Fruit fly (Drosophila melanogaster) whole organism, larva: ENCODE data around the gene Eph.

Experiments
- noc ChIP-seq: fragments of 200-800 bp; sonication (Bioruptor generic); optimal IDR thresholded peaks from 3 replicates; lab custom pipeline; 2019; ENCODE audit warnings: missing biosample characterization, mild to moderate bottlenecking, missing genetic modification characterization, moderate library complexity

Gene Eph

dm6 chr4:610398-611319 is at the start of gene Eph:
TSS of gene Eph (plus strand) at chr4:610684.
- TF ChIP-seq noc, result no peak

DNA sequence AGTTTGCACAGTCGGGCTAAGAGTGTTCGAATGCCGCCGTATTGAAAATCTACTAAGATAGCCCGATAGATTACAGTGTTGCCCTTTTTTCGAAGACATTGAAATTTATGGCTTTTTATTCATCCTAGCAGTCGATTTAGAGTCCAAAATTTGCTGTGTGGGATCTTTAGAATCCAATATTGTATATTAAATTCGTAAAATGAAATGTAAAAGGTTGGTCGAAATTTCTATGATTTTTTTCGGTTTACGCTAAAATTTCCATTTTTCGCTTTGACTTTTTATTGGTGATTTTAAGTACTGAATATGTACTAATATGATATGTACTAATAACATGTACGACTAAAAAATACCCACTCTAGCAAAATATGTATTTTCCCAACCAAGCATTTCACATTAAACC is 43.2 kb upstream of the Eph start:
- no peak for TF ChIP-seq noc

DNA sequence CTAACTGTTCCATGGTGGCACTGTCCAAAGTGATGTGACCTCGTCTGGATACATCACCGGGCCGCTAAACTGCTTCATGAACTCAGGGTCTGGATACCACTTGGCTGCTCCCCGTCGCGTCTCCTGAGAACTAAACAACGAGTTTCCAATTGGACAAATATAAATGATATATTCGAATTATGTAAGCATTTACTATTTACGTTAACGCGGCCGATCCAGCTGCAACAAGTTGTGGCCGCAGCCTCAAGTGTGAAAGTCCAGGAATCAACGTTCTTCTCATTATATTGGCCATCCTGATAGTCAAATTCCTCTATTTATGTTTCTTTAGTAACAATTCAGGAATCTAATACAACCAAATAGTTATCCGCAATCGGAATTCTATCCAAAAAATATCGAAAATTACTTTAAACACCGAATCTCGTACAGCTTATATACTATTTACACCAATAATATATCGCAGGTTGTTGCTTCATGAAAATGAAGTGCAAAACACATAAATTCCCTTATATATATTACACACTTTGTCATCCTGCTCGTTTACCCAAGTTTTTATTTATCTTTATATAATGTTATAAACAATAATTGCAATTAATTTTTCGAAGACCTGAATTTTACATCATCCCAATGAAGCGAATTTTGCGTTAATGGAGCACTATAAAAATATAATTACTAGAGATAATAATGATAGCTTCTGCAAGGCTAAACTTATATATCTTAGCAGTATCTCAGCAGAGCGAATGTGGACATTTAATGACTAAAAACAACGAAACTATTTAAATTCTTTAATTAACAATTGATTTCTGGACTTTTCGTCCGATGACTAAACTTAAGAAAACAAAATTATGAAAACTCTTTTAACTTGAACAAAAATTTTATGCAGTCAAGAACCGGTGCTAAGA is 39.8 kb upstream of the Eph start:
- no peak for TF ChIP-seq noc

DNA sequence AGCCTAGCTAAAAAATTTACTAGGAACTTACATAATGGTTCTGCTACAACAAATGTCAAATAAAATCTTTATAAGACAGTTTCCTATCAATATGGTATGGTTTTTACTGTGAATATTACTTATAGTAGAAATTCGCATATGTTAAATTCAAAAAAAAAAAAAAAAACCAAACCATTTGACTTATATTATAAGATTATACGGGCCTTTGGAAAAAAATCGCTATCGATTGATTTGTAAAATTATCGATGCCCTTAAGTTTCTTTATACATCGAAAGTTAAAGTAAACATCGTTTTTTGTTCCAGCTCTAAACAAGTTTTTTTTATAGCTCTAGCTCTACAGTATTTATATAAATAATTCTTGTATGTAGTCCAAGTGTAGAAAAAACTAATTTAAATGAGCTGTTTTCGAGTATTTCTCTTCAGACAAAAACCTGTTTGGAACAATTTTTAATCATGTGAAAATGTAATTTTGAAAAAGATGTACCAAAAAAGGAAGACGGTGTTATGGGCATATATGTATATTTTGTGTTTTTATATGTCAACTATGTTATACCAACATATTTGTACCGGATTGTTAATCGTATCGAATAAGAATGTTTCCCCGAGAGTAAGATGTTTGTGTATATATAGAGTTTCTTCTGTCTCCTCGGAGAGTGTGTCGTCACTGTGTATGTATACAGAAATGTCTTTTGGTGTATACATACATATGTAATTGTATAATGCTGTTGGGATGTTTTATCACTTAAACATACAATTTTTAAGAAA is 38.8 kb upstream of the Eph start, which contains the start of the genes ND-49 and Ephrin:
Gene ND-49 (minus strand): TSS at position 51 of the 765 bp plus-strand sequence.
Gene Ephrin (plus strand): TSS at position 252 of the 765 bp plus-strand sequence.
- no peak for TF ChIP-seq noc

DNA sequence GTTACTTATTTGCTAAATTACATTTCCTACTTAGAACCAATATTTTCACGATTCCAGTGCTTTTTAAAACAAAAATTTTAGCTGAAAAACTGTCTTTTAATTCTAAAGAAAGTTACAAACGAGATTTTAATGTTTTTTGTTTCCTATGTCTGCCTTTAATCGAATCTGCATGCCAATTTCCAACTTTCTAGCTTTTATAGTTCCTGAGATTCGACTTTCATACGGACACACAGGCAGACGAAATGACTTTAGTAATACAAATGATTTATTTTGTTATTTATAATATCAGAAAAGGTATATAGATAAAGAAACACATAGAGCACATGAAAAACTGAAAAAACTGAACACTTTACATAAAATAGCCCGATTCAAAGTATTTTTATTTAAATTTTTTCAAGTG is 34.0 kb upstream of the Eph start:
- no peak for TF ChIP-seq noc

DNA sequence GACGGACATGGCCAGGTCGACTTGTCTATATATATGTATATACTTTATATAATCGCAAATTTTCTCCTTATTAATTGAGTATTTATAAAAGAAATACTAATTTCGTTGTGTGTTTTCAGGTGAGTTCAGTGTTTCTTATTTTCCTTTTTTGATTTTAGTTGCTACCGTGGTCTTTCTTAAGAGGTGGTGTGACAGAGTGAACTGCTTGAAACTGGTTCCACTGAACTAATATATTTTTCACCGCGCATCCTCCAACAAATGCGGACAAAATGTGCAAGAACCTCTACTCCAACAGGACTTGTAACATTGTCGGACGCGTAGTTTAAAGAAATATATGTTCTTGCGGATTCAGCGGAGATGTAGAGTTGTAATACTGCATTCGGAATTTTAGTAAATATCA is 27.6 kb upstream of the Eph start, which contains the start of gene CG1909:
Gene CG1909 (plus strand): TSS at position 273 of the 400 bp plus-strand sequence.
- no peak for TF ChIP-seq noc

DNA sequence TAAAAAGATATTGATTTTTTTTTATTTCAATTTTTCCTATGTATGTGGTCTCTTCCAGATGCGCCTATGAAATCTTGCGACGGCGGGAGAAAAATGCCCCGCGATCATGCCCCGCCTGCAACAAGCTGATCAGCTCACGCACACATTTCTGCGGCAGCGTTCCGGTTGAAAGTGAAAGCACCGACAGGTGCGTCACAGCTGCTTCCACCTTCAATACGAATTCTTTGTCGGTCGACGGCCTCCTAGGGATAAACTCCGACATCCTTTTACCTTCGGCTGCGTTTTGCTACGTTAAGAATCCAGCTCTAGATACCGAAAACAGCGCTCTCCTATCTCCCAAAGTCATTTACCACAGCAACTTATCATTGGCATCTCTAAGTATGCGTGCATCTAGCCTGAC is 22.0 kb upstream of the Eph start:
- no peak for TF ChIP-seq noc

DNA sequence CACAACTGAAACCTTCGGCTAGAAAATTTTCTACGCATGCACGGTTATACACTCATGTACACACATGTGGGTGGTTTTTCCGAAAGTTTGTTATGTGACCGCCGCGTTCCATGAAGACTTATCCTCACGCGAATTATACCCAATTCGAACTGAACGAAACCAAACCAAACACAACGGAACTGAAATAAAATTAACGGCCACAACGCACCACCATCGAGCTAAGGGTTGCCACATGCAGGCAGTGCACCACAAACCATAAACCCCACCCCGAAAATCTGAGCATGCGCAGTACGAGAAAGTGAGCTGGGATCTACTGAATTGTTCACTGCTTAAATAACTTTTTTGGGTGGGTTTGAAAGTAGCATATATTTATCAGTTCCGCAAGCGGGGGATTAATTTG is 3.0 kb upstream of the Eph start, which contains the start of gene onecut:
Gene onecut (minus strand): TSS at position 152 of the 400 bp plus-strand sequence.
- TF ChIP-seq noc, result no peak

DNA sequence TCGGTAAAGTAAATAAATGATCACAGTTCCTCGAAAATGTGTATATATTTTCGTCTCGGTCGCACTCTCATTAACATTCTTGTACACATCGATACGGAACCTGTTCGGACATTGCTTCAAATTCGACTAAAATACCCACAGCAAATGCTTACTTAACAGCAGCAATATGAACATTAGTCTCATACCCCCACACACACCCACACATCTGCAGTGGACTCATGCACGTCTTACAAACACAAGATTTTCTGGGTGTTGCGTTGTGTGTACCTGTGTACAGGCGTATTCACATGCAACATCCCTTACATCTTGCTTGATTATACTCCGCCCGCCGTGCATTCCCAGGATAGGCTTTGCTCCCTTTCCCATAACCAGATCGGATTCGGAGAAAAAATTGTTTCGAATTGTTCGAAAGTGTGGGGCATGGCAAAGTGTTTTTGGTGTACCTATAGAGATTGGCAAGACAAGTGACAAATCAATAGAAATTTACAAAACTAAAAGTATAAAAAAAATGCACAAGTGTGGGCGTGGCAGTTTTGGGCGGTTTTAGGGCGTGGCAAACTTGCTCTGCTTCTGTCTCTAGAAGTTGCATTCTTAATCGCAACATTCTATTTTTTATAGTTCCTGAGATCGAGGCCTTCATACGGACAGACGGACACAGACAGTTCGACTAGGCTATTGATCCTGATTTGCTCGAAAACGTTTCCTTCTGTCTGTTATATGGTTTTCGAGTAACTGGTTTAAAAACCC is 15.6 kb downstream of the Eph start, which contains the start of gene mav:
Gene mav (minus strand): TSS at position 134 of the 747 bp plus-strand sequence.
- TF ChIP-seq noc, result no peak

dm6 chr4:629391-629790 is 18.9 kb downstream of the Eph start, which contains the start of gene Gat:
TSS of gene Gat (plus strand) at chr4:629691.
- no peak for TF ChIP-seq noc

- TF ChIP-seq noc, result no peak
Observed at dm6 chr4:646414-647016, 36.0 kb downstream of the Eph start, which contains the start of gene Ekar. TSS of gene Ekar (minus strand) at chr4:646556.

DNA sequence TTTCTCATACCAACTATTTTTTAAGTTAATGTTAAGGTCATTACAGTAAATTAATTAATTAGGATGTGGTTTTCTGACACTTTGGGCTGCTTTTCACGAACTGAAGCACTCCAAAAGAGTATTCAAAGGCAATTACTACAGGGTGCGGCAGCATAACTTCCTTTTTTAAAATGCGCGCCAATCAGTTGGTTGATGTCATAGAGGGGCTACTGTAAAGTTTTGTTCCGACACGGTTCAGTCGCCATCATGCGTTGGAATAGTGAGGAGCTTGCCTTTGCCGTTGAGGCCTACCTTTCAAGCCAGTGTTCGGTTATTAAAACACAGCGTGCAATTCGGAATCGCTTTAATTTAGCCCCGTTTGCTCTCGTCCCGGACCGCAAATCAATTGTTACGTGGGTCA is 36.9 kb downstream of the Eph start:
- TF ChIP-seq noc, result no peak

dm6 chr4:659058-659588 is 48.6 kb downstream of the Eph start:
- TF ChIP-seq noc, result no peak
